Fruit fly (Drosophila melanogaster): ENCODE data around the gene Tcs5.

DNA sequence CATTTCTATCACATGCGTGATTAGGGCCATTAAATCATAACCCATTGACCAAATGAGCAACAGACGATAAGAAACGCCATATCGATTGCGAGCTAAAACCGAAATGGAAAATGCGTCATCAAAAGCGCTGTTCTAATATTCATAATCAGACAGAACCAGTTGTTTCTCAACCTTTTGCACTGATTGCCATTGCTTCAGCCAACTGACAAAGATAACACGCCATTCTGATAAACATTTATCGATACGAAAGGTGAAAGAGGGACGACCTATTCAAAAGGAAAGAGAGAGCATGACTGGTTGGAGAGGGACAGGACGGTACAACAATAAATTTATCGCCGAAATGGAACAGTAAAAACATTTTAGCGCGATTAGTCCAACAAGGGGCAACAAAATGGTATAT lies 37.6 kb upstream of the Tcs5 start:
- no peak for TF ChIP-seq sage (GFP tag; optimal IDR thresholded peaks at IDR 0.05)
- peak; percentile 41 for TF ChIP-seq br (GFP tag; optimal IDR thresholded peaks at IDR 0.05)
- peak; percentile 38 for TF ChIP-seq Hnf4 (GFP tag; optimal IDR thresholded peaks at IDR 0.05)
- TF ChIP-seq Hr83 (GFP tag; optimal IDR thresholded peaks at IDR 0.05; ENCODE audit: poor library complexity, severe bottlenecking) = peak; percentile 17
- TF ChIP-seq h (GFP tag; optimal IDR thresholded peaks at IDR 0.05) = peak; percentile 32
- peak; percentile 23 for TF ChIP-seq brk (GFP tag; optimal IDR thresholded peaks at IDR 0.05)
- TF ChIP-seq pan (optimal IDR thresholded peaks at IDR 0.05) = no peak
- TF ChIP-seq Abd-B (GFP tag; optimal IDR thresholded peaks at IDR 0.05) = no peak
- no peak for TF ChIP-seq Hr78 (GFP tag; optimal IDR thresholded peaks at IDR 0.05)
- TF ChIP-seq lola (GFP tag; optimal IDR thresholded peaks at IDR 0.05) = no peak
- TF ChIP-seq usp (GFP tag; optimal IDR thresholded peaks at IDR 0.05) = no peak
- TF ChIP-seq dl (GFP tag; optimal IDR thresholded peaks at IDR 0.05; ENCODE audit: insufficient read depth in 1 of 2, partially characterized antibody in 2 of 2) = no peak
- no peak for TF ChIP-seq CG32264 (GFP tag; optimal IDR thresholded peaks at IDR 0.05)
